Fruit fly (Drosophila melanogaster) whole organism, prepupa: ENCODE measurements around the gene msd1.

Experiments used
- Blimp-1 ChIP-seq: fragments of 200-800 bp; sonication (Bioruptor generic); optimal IDR thresholded peaks from 3 replicates; lab custom pipeline; 2017; ENCODE audit warnings: missing biosample characterization, missing genetic modification characterization, mild to moderate bottlenecking, moderate library complexity, missing genetic modification reagents
- CG10631 ChIP-seq: fragments of 200-800 bp; sonication (Bioruptor generic); optimal IDR thresholded peaks from 2 replicates; lab custom pipeline; 2016; ENCODE audit warnings: missing biosample characterization, missing genetic modification characterization
- CG10669 ChIP-seq: fragments of 200-800 bp; sonication (Bioruptor generic); optimal IDR thresholded peaks from 3 replicates; lab custom pipeline; 2018; ENCODE audit warnings: missing biosample characterization, mild to moderate bottlenecking, missing genetic modification characterization, moderate library complexity
- CG11294 ChIP-seq: fragments of 200-800 bp; sonication (Bioruptor generic); IDR thresholded peaks from 2 replicates; pipeline ENCODE4 v1.3.6; 2022; ENCODE audit warnings: missing biosample characterization, missing genetic modification characterization
- CG11762 ChIP-seq: fragments of 200-800 bp; sonication (Bioruptor generic); optimal IDR thresholded peaks from 3 replicates; lab custom pipeline; 2016; ENCODE audit warnings: missing biosample characterization, missing genetic modification characterization; ENCODE audit not compliant: insufficient read depth
- CG15336 ChIP-seq: fragments of 200-800 bp; sonication (Bioruptor generic); IDR thresholded peaks from 2 replicates; pipeline ENCODE4 v1.3.6; 2022; ENCODE audit warnings: missing biosample characterization, missing genetic modification characterization
- CG16779 ChIP-seq: fragments of 200-800 bp; sonication (Bioruptor generic); optimal IDR thresholded peaks from 3 replicates; lab custom pipeline; 2017; ENCODE audit warnings: missing biosample characterization, mild to moderate bottlenecking, missing genetic modification characterization
- CG3032 ChIP-seq: fragments of 200-800 bp; optimal IDR thresholded peaks from 2 replicates; lab custom pipeline; 2019; ENCODE audit warnings: missing biosample characterization, mild to moderate bottlenecking, missing genetic modification characterization, moderate library complexity
- CG34406 ChIP-seq: fragments of 200-800 bp; sonication (Bioruptor generic); optimal IDR thresholded peaks from 3 replicates; lab custom pipeline; 2016; ENCODE audit warnings: missing biosample characterization, missing genetic modification characterization
- CG6163 ChIP-seq: fragments of 200-800 bp; sonication (Bioruptor generic); IDR thresholded peaks from 3 replicates; pipeline ENCODE4 v1.3.6; 2022; ENCODE audit warnings: missing biosample characterization, missing genetic modification characterization
- CG6276 ChIP-seq: fragments of 200-800 bp; sonication (Bioruptor generic); optimal IDR thresholded peaks from 2 replicates; lab custom pipeline; 2017; ENCODE audit warnings: missing biosample characterization, mild to moderate bottlenecking, missing genetic modification characterization
- CG6792 ChIP-seq: fragments of 200-800 bp; sonication (Bioruptor generic); optimal IDR thresholded peaks from 3 replicates; lab custom pipeline; 2016; ENCODE audit warnings: missing biosample characterization, missing genetic modification characterization
- CG6808 ChIP-seq: fragments of 200-800 bp; sonication (Bioruptor generic); optimal IDR thresholded peaks from 3 replicates; lab custom pipeline; 2017; ENCODE audit warnings: missing biosample characterization, missing genetic modification characterization, mild to moderate bottlenecking, moderate library complexity, missing genetic modification reagents
- CG6854 ChIP-seq: fragments of 200-800 bp; sonication (Bioruptor generic); optimal IDR thresholded peaks from 2 replicates; lab custom pipeline; 2017; ENCODE audit warnings: missing biosample characterization, mild to moderate bottlenecking, missing genetic modification characterization
- CG7368 ChIP-seq: fragments of 200-800 bp; sonication (Bioruptor generic); optimal IDR thresholded peaks from 3 replicates; lab custom pipeline; 2016; ENCODE audit warnings: missing biosample characterization, missing genetic modification characterization
- CG8119 ChIP-seq: fragments of 200-800 bp; sonication (Bioruptor generic); IDR thresholded peaks from 3 replicates; pipeline ENCODE4 v1.3.6; 2022; ENCODE audit warnings: missing biosample characterization, missing genetic modification characterization
- CG8632 ChIP-seq: fragments of 200-800 bp; sonication (Bioruptor generic); optimal IDR thresholded peaks from 3 replicates; lab custom pipeline; 2016; ENCODE audit warnings: missing biosample characterization, missing genetic modification characterization
- CG9139 ChIP-seq: fragments of 200-800 bp; sonication (Bioruptor generic); optimal IDR thresholded peaks from 3 replicates; lab custom pipeline; 2017; ENCODE audit warnings: missing biosample characterization, mild to moderate bottlenecking, missing genetic modification characterization
- Eip75B ChIP-seq: fragments of 200-800 bp; sonication (Bioruptor generic); optimal IDR thresholded peaks from 3 replicates; lab custom pipeline; 2016; ENCODE audit warnings: missing biosample characterization, missing genetic modification characterization
- Eip78C ChIP-seq: fragments of 200-800 bp; sonication (Bioruptor generic); peaks from one replicate; lab custom pipeline; 2016; ENCODE audit warnings: missing biosample characterization, missing genetic modification characterization
- Eip93F ChIP-seq: fragments of 200-800 bp; sonication (Bioruptor generic); optimal IDR thresholded peaks from 2 replicates; lab custom pipeline; 2016; ENCODE audit warnings: missing biosample characterization, mild to moderate bottlenecking, missing genetic modification characterization
- Ets21C ChIP-seq: fragments of 200-800 bp; sonication (Bioruptor generic); optimal IDR thresholded peaks from 3 replicates; lab custom pipeline; 2016; ENCODE audit warnings: missing biosample characterization, missing genetic modification characterization
- Ets96B ChIP-seq: fragments of 200-800 bp; optimal IDR thresholded peaks from 2 replicates; lab custom pipeline; 2019; ENCODE audit warnings: missing biosample characterization, mild to moderate bottlenecking, missing genetic modification characterization, moderate library complexity
- Gug ChIP-seq: fragments of 200-800 bp; sonication (Bioruptor generic); IDR thresholded peaks from 2 replicates; pipeline ENCODE4 v1.3.6; 2022; ENCODE audit warnings: missing biosample characterization, missing genetic modification characterization
- Hr38 ChIP-seq: sonication (Bioruptor generic); optimal IDR thresholded peaks from 2 replicates; lab custom pipeline; 2016; ENCODE audit warnings: missing biosample characterization, missing genetic modification characterization
- Hr39 ChIP-seq: fragments of 200-800 bp; sonication (Bioruptor generic); optimal IDR thresholded peaks from 2 replicates; lab custom pipeline; 2016; ENCODE audit warnings: missing biosample characterization, missing genetic modification characterization
- Lpt ChIP-seq: fragments of 200-800 bp; sonication (Bioruptor generic); optimal IDR thresholded peaks from 3 replicates; lab custom pipeline; 2016; ENCODE audit warnings: missing biosample characterization, missing genetic modification characterization
- Met ChIP-seq: fragments of 200-800 bp; sonication (Bioruptor generic); optimal IDR thresholded peaks from 3 replicates; lab custom pipeline; 2016; ENCODE audit warnings: missing biosample characterization, missing genetic modification characterization
- Smox ChIP-seq: fragments of 200-800 bp; sonication (Bioruptor generic); optimal IDR thresholded peaks from 3 replicates; lab custom pipeline; 2016; ENCODE audit warnings: missing biosample characterization, missing genetic modification characterization
- Sox102F ChIP-seq: fragments of 200-800 bp; sonication (Bioruptor generic); optimal IDR thresholded peaks from 2 replicates; lab custom pipeline; 2016; ENCODE audit warnings: missing biosample characterization, mild to moderate bottlenecking, missing genetic modification characterization
- Sox14 ChIP-seq: fragments of 200-800 bp; sonication (Bioruptor generic); optimal IDR thresholded peaks from 3 replicates; lab custom pipeline; 2016; ENCODE audit warnings: missing biosample characterization, missing genetic modification characterization
- Sox15 ChIP-seq: fragments of 200-800 bp; sonication (Bioruptor generic); optimal IDR thresholded peaks from 3 replicates; lab custom pipeline; 2016; ENCODE audit warnings: missing biosample characterization, missing genetic modification characterization
- acj6 ChIP-seq: fragments of 200-800 bp; sonication (Bioruptor generic); optimal IDR thresholded peaks from 3 replicates; lab custom pipeline; 2016; ENCODE audit warnings: missing biosample characterization, missing genetic modification characterization
- cyc ChIP-seq: fragments of 200-800 bp; sonication (Bioruptor generic); optimal IDR thresholded peaks from 3 replicates; lab custom pipeline; 2016; ENCODE audit warnings: missing biosample characterization, missing genetic modification characterization
- dac ChIP-seq: fragments of 200-800 bp; sonication (Bioruptor generic); optimal IDR thresholded peaks from 2 replicates; lab custom pipeline; 2017; ENCODE audit warnings: missing biosample characterization, mild to moderate bottlenecking, missing genetic modification characterization
- dsx ChIP-seq: fragments of 200-800 bp; optimal IDR thresholded peaks from 3 replicates; lab custom pipeline; 2019; ENCODE audit warnings: missing biosample characterization, mild to moderate bottlenecking, missing genetic modification characterization, moderate library complexity; ENCODE audit not compliant: poor library complexity, severe bottlenecking
- eg ChIP-seq: fragments of 200-800 bp; sonication (Bioruptor generic); IDR thresholded peaks from 3 replicates; pipeline ENCODE4 v1.3.6; 2022; ENCODE audit warnings: missing biosample characterization, missing genetic modification characterization
- esn ChIP-seq: fragments of 200-800 bp; sonication (Bioruptor generic); optimal IDR thresholded peaks from 2 replicates; lab custom pipeline; 2016; ENCODE audit warnings: missing biosample characterization, mild to moderate bottlenecking, missing genetic modification characterization, moderate library complexity
- fd85E ChIP-seq: fragments of 200-800 bp; sonication (Bioruptor generic); optimal IDR thresholded peaks from 3 replicates; lab custom pipeline; 2016; ENCODE audit warnings: missing biosample characterization, missing genetic modification characterization
- net ChIP-seq: fragments of 200-800 bp; sonication (Bioruptor generic); optimal IDR thresholded peaks from 3 replicates; lab custom pipeline; 2016; ENCODE audit warnings: missing biosample characterization, missing genetic modification characterization
- pdm3 ChIP-seq: fragments of 200-800 bp; sonication (Bioruptor generic); optimal IDR thresholded peaks from 3 replicates; lab custom pipeline; 2016; ENCODE audit warnings: missing biosample characterization, missing genetic modification characterization
- spab ChIP-seq: fragments of 200-800 bp; sonication (Bioruptor generic); optimal IDR thresholded peaks from 2 replicates; lab custom pipeline; 2017; ENCODE audit warnings: missing biosample characterization, mild to moderate bottlenecking, missing genetic modification characterization, missing genetic modification reagents
- ss ChIP-seq, 2 experiments: fragments of 200-800 bp; sonication (Bioruptor generic); optimal IDR thresholded peaks; 2 replicates in 1 of 2; 3 replicates in 1 of 2; lab custom pipeline; 2017 to 2018; ENCODE audit warnings: mild to moderate bottlenecking in 2 of 2, missing biosample characterization in 2 of 2, missing genetic modification characterization in 2 of 2, moderate library complexity in 1 of 2

The msd1 gene

DNA sequence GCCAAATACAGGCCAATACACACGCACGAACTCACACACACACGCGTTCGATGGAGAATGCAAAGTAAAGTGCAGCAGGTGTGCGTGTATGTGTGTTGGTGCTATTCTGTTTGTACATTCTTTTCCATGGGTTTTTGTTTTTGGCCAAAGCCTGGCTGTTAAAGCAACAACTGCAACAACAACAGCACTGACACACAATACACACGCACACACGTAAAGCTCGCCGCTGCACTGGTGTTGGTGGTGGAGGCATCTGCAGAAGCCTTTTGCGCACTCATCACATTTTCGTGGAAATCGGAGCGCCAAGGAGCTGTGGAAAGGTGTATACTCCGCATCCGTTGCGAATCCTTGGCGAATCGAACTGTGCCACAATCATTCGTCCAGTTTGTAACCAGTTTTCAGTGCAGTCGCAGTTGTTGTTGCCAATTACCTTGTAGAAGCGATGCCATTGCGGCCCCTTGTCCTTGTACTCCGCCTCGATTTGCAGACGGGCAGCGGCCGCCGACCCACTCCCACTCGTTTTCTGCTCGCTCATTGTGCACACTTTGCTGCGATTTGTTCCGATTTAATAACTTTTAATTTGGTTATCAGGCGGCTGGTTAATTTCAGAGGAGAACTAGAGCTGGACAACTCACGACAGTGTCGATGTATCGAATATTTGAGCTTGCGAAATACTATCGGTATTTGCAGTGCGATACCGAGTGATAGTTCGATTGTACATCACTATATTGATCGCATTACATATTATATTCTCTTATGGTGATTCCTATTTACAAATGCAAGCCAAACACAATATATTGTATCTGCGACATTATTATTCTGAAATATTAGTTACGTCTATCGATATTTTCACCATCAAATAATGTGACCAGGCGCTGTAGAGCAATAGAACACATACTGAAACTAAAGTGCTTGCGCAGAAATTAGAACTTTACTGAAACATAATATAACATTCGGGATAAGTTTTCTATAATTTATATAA, 18.7 kb downstream of the msd1 start (continued):
- peak; percentile 28 for TF ChIP-seq CG3032 (tag; lab: Kevin White, UChicago)
- TF ChIP-seq acj6 = peak; percentile 37
- TF ChIP-seq CG8119 = no peak; the same call in 2 of the 3 replicates
- peak; percentile 2 for TF ChIP-seq Sox15 (GFP tag; lab: Kevin White, UChicago)
- TF ChIP-seq Ets96B (tag; lab: Kevin White, UChicago) = peak; percentile 32
- no peak for TF ChIP-seq CG16779
- TF ChIP-seq dac (GFP tag; lab: Kevin White, UChicago) = no peak
- no peak for TF ChIP-seq spab
- no peak for TF ChIP-seq CG15336 (GFP tag; lab: Robert Waterston, UW)
- TF ChIP-seq CG10669 (GFP tag; lab: Kevin White, UChicago) = no peak
- TF ChIP-seq Eip75B (GFP tag; lab: Kevin White, UChicago) = peak; percentile 10
- TF ChIP-seq CG11294 (GFP tag; lab: Robert Waterston, UW) = no peak
- TF ChIP-seq CG9139 = no peak
- TF ChIP-seq Eip93F = peak; percentile 11
- TF ChIP-seq ss (GFP tag; optimal IDR thresholded peaks at IDR 0.05; lab: Kevin White, UChicago) = peak in 1 of 2 experiments; percentile 7
- TF ChIP-seq net (GFP tag; lab: Kevin White, UChicago) = peak; percentile 0
- TF ChIP-seq cyc = peak; percentile 40
- TF ChIP-seq dsx = no peak
- TF ChIP-seq Met = peak; percentile 31
- peak; percentile 34 for TF ChIP-seq CG6792 (GFP tag; lab: Kevin White, UChicago)
- TF ChIP-seq esn = peak; percentile 47
- peak; percentile 52 for TF ChIP-seq Smox
- peak; percentile 30 for TF ChIP-seq Sox14 (GFP tag; lab: Kevin White, UChicago)
- TF ChIP-seq CG11762 (GFP tag; lab: Kevin White, UChicago) = peak; percentile 5
- peak; percentile 38; the same call in 1 of the 3 replicates for TF ChIP-seq eg (GFP tag; lab: Robert Waterston, UW)
- TF ChIP-seq Hr38 = no peak
- no peak for TF ChIP-seq Gug (GFP tag; lab: Robert Waterston, UW)
- peak; percentile 25 for TF ChIP-seq CG34406 (GFP tag; lab: Kevin White, UChicago)
- TF ChIP-seq CG10631 (GFP tag; lab: Kevin White, UChicago) = peak; percentile 51
- TF ChIP-seq Hr39 (GFP tag; lab: Kevin White, UChicago) = peak; percentile 47

- TF ChIP-seq Sox102F (GFP tag; lab: Kevin White, UChicago) (no peak), CG10631 (GFP tag; lab: Kevin White, UChicago) (no peak), esn (no peak), Hr39 (GFP tag; lab: Kevin White, UChicago) (no peak), cyc (no peak), dsx (no peak), acj6 (no peak), spab (no peak), CG16779 (no peak), CG6163 (GFP tag; lab: Robert Waterston, UW) (no peak), CG34406 (GFP tag; lab: Kevin White, UChicago) (no peak), CG3032 (tag; lab: Kevin White, UChicago) (no peak), CG11294 (GFP tag; lab: Robert Waterston, UW) (no peak), CG7368 (GFP tag; lab: Kevin White, UChicago) (no peak), Eip93F (no peak), dac (GFP tag; lab: Kevin White, UChicago) (no peak), CG9139 (no peak), CG6854 (no peak), Smox (no peak), Sox15 (GFP tag; lab: Kevin White, UChicago) (no peak)
Observed at dm6 chr3L:1350924-1351215, 19.3 kb downstream of the msd1 start, which contains the start of gene CG9166. Gene CG9166, plus strand, starts transcription at chr3L:1351116.

DNA sequence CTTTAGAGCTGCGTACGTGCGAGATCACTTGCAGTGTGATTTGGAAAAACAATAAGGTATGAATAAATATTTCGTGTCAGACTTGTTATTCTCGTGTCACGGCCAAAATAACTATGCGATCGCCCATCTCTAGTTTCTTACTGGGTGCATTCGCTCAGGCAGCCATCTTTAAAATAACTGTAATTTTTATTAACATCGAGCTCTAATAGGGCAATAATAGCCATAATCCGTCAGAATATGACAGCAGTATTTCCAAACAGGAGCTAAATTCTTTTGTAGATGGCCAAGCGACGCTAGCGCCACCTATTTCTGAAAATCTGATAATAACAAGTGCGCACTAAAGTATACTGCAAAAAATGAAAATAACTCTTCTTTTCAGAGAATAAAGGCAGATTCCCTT, 20.5 kb downstream of the msd1 start:
- TF ChIP-seq Sox102F (GFP tag; lab: Kevin White, UChicago) (peak; percentile 13), CG11762 (GFP tag; lab: Kevin White, UChicago) (no peak), Blimp-1 (no peak), fd85E (no peak), net (GFP tag; lab: Kevin White, UChicago) (no peak), eg (GFP tag; lab: Robert Waterston, UW) (peak; percentile 18; the same call in 1 of the 3 replicates), CG7368 (GFP tag; lab: Kevin White, UChicago) (no peak), spab (no peak), CG6808 (no peak), Ets96B (tag; lab: Kevin White, UChicago) (no peak), Hr38 (no peak), CG16779 (no peak), CG10669 (GFP tag; lab: Kevin White, UChicago) (no peak), Lpt (GFP tag; lab: Kevin White, UChicago) (no peak), Eip78C (GFP tag; lab: Kevin White, UChicago) (peak; percentile 83), pdm3 (GFP tag; lab: Kevin White, UChicago) (peak; percentile 33), Ets21C (GFP tag; lab: Kevin White, UChicago) (no peak), CG6854 (no peak), CG9139 (no peak), Sox14 (GFP tag; lab: Kevin White, UChicago) (peak; percentile 49), Smox (peak; percentile 40), CG8632 (GFP tag; lab: Kevin White, UChicago) (no peak), Met (peak; percentile 8), CG34406 (GFP tag; lab: Kevin White, UChicago) (no peak), CG6276 (GFP tag; lab: Kevin White, UChicago) (no peak)
